Fruit fly (Drosophila melanogaster): ENCODE results near the gene Dci.

The Dci gene

dm6 chr3L:882236-882891, 31.2 kb downstream of the Dci start:
- no peak for TF ChIP-seq CG12768 (GFP tag; optimal IDR thresholded peaks at IDR 0.05)
- no peak for TF ChIP-seq tj (GFP tag; optimal IDR thresholded peaks at IDR 0.05)
- no peak for TF ChIP-seq CG1620 (GFP tag; optimal IDR thresholded peaks at IDR 0.05)
- no peak for TF ChIP-seq Mnt (GFP tag; optimal IDR thresholded peaks at IDR 0.05)
- TF ChIP-seq CG7045 (GFP tag; optimal IDR thresholded peaks at IDR 0.05) = peak; percentile 22
- no peak for TF ChIP-seq cic (GFP tag; optimal IDR thresholded peaks at IDR 0.05)
- peak; percentile 76 for TF ChIP-seq kay (GFP tag; ENCODE audit: borderline replicate concordance)
- TF ChIP-seq CG14711 (tag; optimal IDR thresholded peaks at IDR 0.05) = no peak

DNA sequence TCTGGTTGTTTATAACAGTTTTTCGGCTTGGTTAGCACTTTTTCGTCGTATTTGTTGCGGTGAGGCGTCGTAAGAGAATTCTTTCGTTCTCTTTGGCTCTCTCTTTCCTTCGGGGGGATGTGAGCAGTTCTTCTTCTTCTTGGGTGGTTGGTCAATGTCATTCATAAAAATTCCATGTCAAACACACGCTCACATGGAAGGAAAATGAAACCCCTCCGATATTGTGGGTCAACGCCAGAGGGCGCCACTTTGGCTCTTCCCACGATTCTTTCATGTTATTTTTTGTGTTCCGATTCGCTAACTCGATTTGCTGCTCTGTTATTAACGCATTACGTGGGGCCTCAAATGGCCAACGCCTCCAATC, 31.7 kb downstream of the Dci start:
- TF ChIP-seq tj (GFP tag; optimal IDR thresholded peaks at IDR 0.05) (peak; percentile 11), bab1 (GFP tag; optimal IDR thresholded peaks at IDR 0.05) (no peak)

- TF ChIP-seq pad (GFP tag; optimal IDR thresholded peaks at IDR 0.05) (no peak), cnc (optimal IDR thresholded peaks at IDR 0.05) (no peak), CG7045 (GFP tag; optimal IDR thresholded peaks at IDR 0.05) (no peak), tj (GFP tag; optimal IDR thresholded peaks at IDR 0.05) (peak; percentile 83), Mnt (GFP tag; optimal IDR thresholded peaks at IDR 0.05) (no peak), cic (GFP tag; optimal IDR thresholded peaks at IDR 0.05) (no peak)
These were observed 32.6 kb downstream of the Dci start for dm6 chr3L:883786-884185.

- TF ChIP-seq cnc (optimal IDR thresholded peaks at IDR 0.05) (no peak), toe (GFP tag; optimal IDR thresholded peaks at IDR 0.05) (no peak), Clk (GFP tag; optimal IDR thresholded peaks at IDR 0.05) (no peak), CG33017 (tag; optimal IDR thresholded peaks at IDR 0.05) (no peak), CG7045 (GFP tag; optimal IDR thresholded peaks at IDR 0.05) (no peak), Crg-1 (GFP tag; optimal IDR thresholded peaks at IDR 0.05) (no peak), CG14711 (tag; optimal IDR thresholded peaks at IDR 0.05) (no peak), kay (GFP tag; ENCODE audit: borderline replicate concordance) (no peak), CG1620 (GFP tag; optimal IDR thresholded peaks at IDR 0.05) (no peak), CG11617 (GFP tag; optimal IDR thresholded peaks at IDR 0.05) (no peak), CG7101 (tag; optimal IDR thresholded peaks at IDR 0.05) (no peak), cic (GFP tag; optimal IDR thresholded peaks at IDR 0.05) (no peak), tj (GFP tag; optimal IDR thresholded peaks at IDR 0.05) (no peak), Mnt (GFP tag; optimal IDR thresholded peaks at IDR 0.05) (no peak), CG12768 (GFP tag; optimal IDR thresholded peaks at IDR 0.05) (no peak)
These were observed 33.1 kb downstream of the Dci start for dm6 chr3L:884239-884638.

DNA sequence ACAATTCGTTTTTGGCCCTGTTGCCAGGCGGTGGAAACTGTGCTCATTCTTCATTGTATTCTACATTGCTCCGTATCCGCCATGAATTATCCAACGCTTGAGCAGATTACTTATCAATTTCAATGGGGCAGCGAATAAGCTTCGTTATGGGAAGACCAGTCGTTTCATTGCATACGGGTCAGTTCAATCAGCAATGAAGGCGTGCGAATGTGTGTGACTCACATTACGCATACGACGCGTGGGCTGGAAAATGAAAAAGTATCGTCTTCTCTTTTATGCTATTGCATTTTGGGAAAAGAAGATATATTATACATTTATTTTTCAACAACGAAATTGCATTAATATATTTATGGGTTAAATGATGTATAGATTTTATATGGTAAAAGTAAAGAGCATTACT, 33.9 kb downstream of the Dci start:
- peak; percentile 79 for TF ChIP-seq kay (GFP tag; ENCODE audit: borderline replicate concordance)
- no peak for TF ChIP-seq ovo (GFP tag; optimal IDR thresholded peaks at IDR 0.05)

DNA sequence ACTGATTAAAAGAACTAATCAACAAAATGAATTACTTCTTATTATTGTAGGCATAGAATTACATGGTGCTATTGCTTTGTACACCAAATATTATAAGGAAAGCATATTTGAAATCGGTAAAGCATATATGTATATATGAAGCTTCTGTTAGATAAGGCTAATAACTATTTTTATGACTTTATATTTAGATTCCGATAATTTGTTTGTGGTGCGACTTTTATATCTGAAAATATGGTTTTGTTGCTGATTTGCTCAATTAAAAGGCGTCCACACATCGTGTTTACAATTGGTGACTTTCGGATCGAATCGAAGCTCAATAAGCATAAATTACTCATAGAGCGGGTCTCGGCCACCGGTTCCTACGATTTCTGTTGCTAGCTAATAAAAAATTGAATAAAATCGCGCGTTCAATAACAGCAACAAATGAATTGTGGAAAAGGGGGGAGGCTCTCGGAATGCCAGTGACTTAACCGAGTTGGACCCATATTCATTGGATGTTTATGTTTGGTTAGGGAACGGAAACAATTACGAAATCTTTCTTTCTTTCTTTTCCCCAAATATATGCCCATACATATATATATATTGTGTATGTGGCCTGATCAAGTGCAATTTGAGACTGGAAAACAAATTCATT, 34.6 kb downstream of the Dci start:
- no peak for TF ChIP-seq CG7045 (GFP tag; optimal IDR thresholded peaks at IDR 0.05)
- peak; percentile 66 for TF ChIP-seq tj (GFP tag; optimal IDR thresholded peaks at IDR 0.05)

- TF ChIP-seq toe (GFP tag; optimal IDR thresholded peaks at IDR 0.05) (no peak), CG33017 (tag; optimal IDR thresholded peaks at IDR 0.05) (no peak), Hr96 (GFP tag; optimal IDR thresholded peaks at IDR 0.05) (no peak), CG7101 (tag; optimal IDR thresholded peaks at IDR 0.05) (no peak), CG1620 (GFP tag; optimal IDR thresholded peaks at IDR 0.05) (no peak), CG12768 (GFP tag; optimal IDR thresholded peaks at IDR 0.05) (peak; percentile 24), CG14711 (tag; optimal IDR thresholded peaks at IDR 0.05) (no peak), tj (GFP tag; optimal IDR thresholded peaks at IDR 0.05) (no peak), CG5204 (GFP tag; optimal IDR thresholded peaks at IDR 0.05) (no peak), CG7045 (GFP tag; optimal IDR thresholded peaks at IDR 0.05) (peak; percentile 1), pad (GFP tag; optimal IDR thresholded peaks at IDR 0.05) (peak; percentile 7), Mnt (GFP tag; optimal IDR thresholded peaks at IDR 0.05) (no peak), Clk (GFP tag; optimal IDR thresholded peaks at IDR 0.05) (no peak), ovo (GFP tag; optimal IDR thresholded peaks at IDR 0.05) (no peak), CG11617 (GFP tag; optimal IDR thresholded peaks at IDR 0.05) (no peak), cnc (optimal IDR thresholded peaks at IDR 0.05) (no peak), cic (GFP tag; optimal IDR thresholded peaks at IDR 0.05) (no peak), bab1 (GFP tag; optimal IDR thresholded peaks at IDR 0.05) (no peak), kay (GFP tag; ENCODE audit: borderline replicate concordance) (no peak), Crg-1 (GFP tag; optimal IDR thresholded peaks at IDR 0.05) (no peak)
These were observed 36.4 kb downstream of the Dci start for dm6 chr3L:887423-888097.

All from whole organism, adult.